Worm (Caenorhabditis elegans): ENCODE measurements around the gene imp-2.
A peak's percentile ranks its signal among the peaks of the same experiment; 100 is the strongest.

imp-2 gene

ce11 chrIV:11131268-11131667, 12.6 kb upstream of the imp-2 start, which contains the start of gene ard-1:
Gene ard-1, plus strand, starts transcription at chrIV:11131279.
- TF ChIP-seq pqm-1 (tag; optimal IDR thresholded peaks at IDR 0.05) (no peak), ctbp-1 (GFP tag; IDR thresholded peaks at IDR 0.05) (peak; percentile 10; the same call in 1 of the 2 replicates)

- TF ChIP-seq duxl-1 (tag; optimal IDR thresholded peaks at IDR 0.05; ENCODE audit: poor library complexity), result no peak
- no peak for TF ChIP-seq lin-1 (GFP tag; IDR thresholded peaks at IDR 0.05)
- TF ChIP-seq dmd-9 (GFP tag; IDR thresholded peaks at IDR 0.05), result no peak
- TF ChIP-seq nhr-28 (tag; optimal IDR thresholded peaks at IDR 0.05), result peak; percentile 20
- no peak for TF ChIP-seq attf-4 (tag; optimal IDR thresholded peaks at IDR 0.05)
- no peak for TF ChIP-seq pha-4 (GFP tag; IDR thresholded peaks at IDR 0.05)
- no peak for TF ChIP-seq pha-4 (tag; optimal IDR thresholded peaks at IDR 0.05)
- TF ChIP-seq nhr-237 (tag; optimal IDR thresholded peaks at IDR 0.05), result no peak
- TF ChIP-seq ztf-11 (tag; optimal IDR thresholded peaks at IDR 0.05), result no peak
- TF ChIP-seq fkh-10 (GFP tag; optimal IDR thresholded peaks at IDR 0.05), result no peak
- no peak for TF ChIP-seq spr-1 (tag; optimal IDR thresholded peaks at IDR 0.05)
- no peak for TF ChIP-seq zfp-2 (tag; optimal IDR thresholded peaks at IDR 0.05)
- peak; percentile 47 for TF ChIP-seq mep-1 (tag; optimal IDR thresholded peaks at IDR 0.05)
- no peak for TF ChIP-seq ceh-82 (tag; optimal IDR thresholded peaks at IDR 0.05)
- TF ChIP-seq F37D6.2 (tag; optimal IDR thresholded peaks at IDR 0.05), result no peak
- no peak for TF ChIP-seq R02D3.7 (tag; optimal IDR thresholded peaks at IDR 0.05)
- TF ChIP-seq daf-16 (GFP tag; optimal IDR thresholded peaks at IDR 0.05), result no peak
- peak; percentile 83 for TF ChIP-seq daf-16 (tag; optimal IDR thresholded peaks at IDR 0.05)
- peak; percentile 32 for TF ChIP-seq nhr-77 (tag; optimal IDR thresholded peaks at IDR 0.05)
- TF ChIP-seq snpc-1.2 (GFP tag; IDR thresholded peaks at IDR 0.05), result no peak
- no peak for TF ChIP-seq nhr-6 (tag; optimal IDR thresholded peaks at IDR 0.05)
- TF ChIP-seq unc-130 (GFP tag; optimal IDR thresholded peaks at IDR 0.05), result no peak
- TF ChIP-seq nhr-102 (tag; optimal IDR thresholded peaks at IDR 0.05), result no peak
- TF ChIP-seq zip-2 (tag; optimal IDR thresholded peaks at IDR 0.05), result no peak
- TF ChIP-seq lir-3 (tag; optimal IDR thresholded peaks at IDR 0.05), result no peak
- TF ChIP-seq dve-1 (tag; optimal IDR thresholded peaks at IDR 0.05; ENCODE audit: insufficient read depth), result peak; percentile 69
- TF ChIP-seq lsy-2 (tag; optimal IDR thresholded peaks at IDR 0.05), result peak in 1 of 2 experiments; percentile 12
- TF ChIP-seq hmg-1.1 (GFP tag; IDR thresholded peaks at IDR 0.05), result no peak
- no peak for TF ChIP-seq T20F7.1 (GFP tag; optimal IDR thresholded peaks at IDR 0.05)
- no peak for TF ChIP-seq nhr-41 (GFP tag; IDR thresholded peaks at IDR 0.05)
Measured at ce11 chrIV:11130774-11131173, 12.1 kb upstream of the imp-2 start.

DNA sequence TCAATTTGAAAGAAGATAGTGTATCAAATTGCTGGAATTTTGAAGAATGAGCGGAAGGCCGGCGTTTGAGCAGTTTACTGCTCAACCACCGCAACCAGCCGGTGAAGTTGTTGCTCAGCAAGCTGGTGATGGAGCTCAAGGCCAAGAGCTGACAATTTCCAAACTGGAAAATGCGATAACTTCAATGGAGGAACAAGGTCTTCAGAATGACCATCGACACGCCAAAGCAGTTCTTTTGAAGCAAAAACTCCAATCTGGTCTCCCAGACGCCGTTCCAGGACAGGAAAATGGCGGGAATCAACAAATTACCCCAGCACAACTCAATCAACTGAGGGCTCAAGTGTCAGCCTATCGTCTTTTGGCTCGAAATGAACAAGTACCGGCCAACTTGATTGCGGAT, 7.3 kb upstream of the imp-2 start:
- peak in 1 of 2 experiments; percentile 92 for TF ChIP-seq unc-62 (GFP tag; optimal IDR thresholded peaks at IDR 0.05 in 1 of 2)
- no peak for TF ChIP-seq unc-62 (tag; optimal IDR thresholded peaks at IDR 0.05)
- TF ChIP-seq ceh-62 (tag; optimal IDR thresholded peaks at IDR 0.05), result no peak
- TF ChIP-seq set-16 (GFP tag; IDR thresholded peaks at IDR 0.05), result 0 out of 2 replicates have a peak, but pooled peaks have one; percentile 6

DNA sequence TGAATTAATAATTGTTTCAGACTA, 7.1 kb upstream of the imp-2 start, which contains the start of gene swsn-4:
swsn-4 (plus strand) TSS at position 21 of the 24 bp plus-strand sequence.
- TF ChIP-seq F49E8.2 (tag; optimal IDR thresholded peaks at IDR 0.05; ENCODE audit: borderline replicate concordance) (no peak), attf-4 (tag; optimal IDR thresholded peaks at IDR 0.05) (no peak), aha-1 (tag) (no peak), nhr-42 (GFP tag; IDR thresholded peaks at IDR 0.05) (no peak), spr-1 (tag; optimal IDR thresholded peaks at IDR 0.05) (no peak), nhr-102 (tag; optimal IDR thresholded peaks at IDR 0.05) (no peak), Y105C5A.15 (GFP tag; IDR thresholded peaks at IDR 0.05) (no peak), madf-5 (GFP tag; IDR thresholded peaks at IDR 0.05) (no peak), nhr-28 (tag; optimal IDR thresholded peaks at IDR 0.05) (no peak), lim-7 (GFP tag; IDR thresholded peaks at IDR 0.05) (no peak), lin-15B (tag; optimal IDR thresholded peaks at IDR 0.05) (no peak), dmd-8 (GFP tag; IDR thresholded peaks at IDR 0.05) (no peak), F10B5.3 (tag; optimal IDR thresholded peaks at IDR 0.05) (no peak), saeg-2 (GFP tag; IDR thresholded peaks at IDR 0.05) (no peak), ctbp-1 (GFP tag; IDR thresholded peaks at IDR 0.05) (no peak), tra-1 (GFP tag; IDR thresholded peaks at IDR 0.05) (no peak)
